Worm (Caenorhabditis elegans) whole organism, L3 larva: ENCODE data around the gene gln-5.

Experiments used
- ama-1 ChIP-seq: fragments of 150-350 bp; optimal IDR thresholded peaks from 2 replicates; lab custom pipeline; 2018
- egl-27 ChIP-seq: sonication (generic microtip); optimal IDR thresholded peaks from 4 replicates; lab custom pipeline; 2017; ENCODE audit warnings: missing biosample characterization, missing genetic modification reagents, missing genetic modification characterization
- nhr-12 ChIP-seq: fragments of 150-350 bp; optimal IDR thresholded peaks from 2 replicates; lab custom pipeline; 2014; ENCODE audit warnings: missing biosample characterization, missing genetic modification characterization
- nhr-28 ChIP-seq: fragments of 150-350 bp; optimal IDR thresholded peaks from 2 replicates; lab custom pipeline; 2014; ENCODE audit warnings: missing biosample characterization, missing genetic modification characterization

DNA sequence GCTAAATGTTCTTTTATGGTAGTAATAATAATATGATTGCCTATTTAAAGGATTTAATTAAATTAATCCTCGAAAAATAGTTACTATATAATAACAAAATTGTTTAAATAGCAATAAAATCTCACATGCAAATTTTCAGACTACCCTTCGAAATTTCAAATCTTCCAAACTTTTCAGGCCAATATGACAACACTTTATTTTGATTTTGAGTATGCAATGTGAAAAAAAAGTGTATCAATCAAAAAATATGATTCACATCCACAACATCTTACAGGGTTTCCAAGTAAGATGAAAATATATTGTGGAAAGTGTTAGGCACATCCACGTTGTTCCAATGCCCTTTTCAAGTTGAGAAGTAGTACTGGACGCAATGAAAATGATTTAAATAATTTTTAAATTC lies 38.4 kb upstream of the gln-5 start, which contains the start of gene snf-9:
- TF ChIP-seq nhr-12 (tag; lab: Kevin White, UChicago) (no peak), egl-27 (no peak), nhr-28 (no peak), ama-1 (no peak)
